Fruit fly (Drosophila melanogaster) whole organism, embryonic: ENCODE data around the gene CG1572.

Experiments
- Ada2b ChIP-seq: fragments of 200-800 bp; sonication (Bioruptor generic); IDR thresholded peaks from 2 replicates; pipeline ENCODE4 v1.3.6; 2022; ENCODE audit warnings: missing biosample characterization, missing genetic modification characterization
- Bdp1 ChIP-seq: fragments of 200-800 bp; sonication (Bioruptor generic); optimal IDR thresholded peaks from 3 replicates; lab custom pipeline; 2016; ENCODE audit warnings: missing biosample characterization, missing genetic modification characterization
- BtbVII ChIP-seq: fragments of 200-800 bp; sonication (Bioruptor generic); optimal IDR thresholded peaks from 3 replicates; lab custom pipeline; 2017; ENCODE audit warnings: missing biosample characterization, mild to moderate bottlenecking, missing genetic modification characterization
- CG10321 ChIP-seq: fragments of 200-800 bp; sonication (Bioruptor generic); IDR thresholded peaks from 2 replicates; pipeline ENCODE4 v1.3.6; 2022; ENCODE audit warnings: missing biosample characterization, missing genetic modification characterization
- CG10462 ChIP-seq: fragments of 200-800 bp; sonication (Bioruptor generic); optimal IDR thresholded peaks from 2 replicates; lab custom pipeline; 2016; ENCODE audit warnings: missing biosample characterization, missing genetic modification characterization
- CG11085 ChIP-seq: fragments of 200-800 bp; sonication (Bioruptor generic); IDR thresholded peaks from 2 replicates; pipeline ENCODE4 v1.3.6; 2022; ENCODE audit warnings: missing biosample characterization, missing genetic modification characterization
- CG11504 ChIP-seq: fragments of 200-800 bp; sonication (Bioruptor generic); optimal IDR thresholded peaks from 3 replicates; lab custom pipeline; 2019; ENCODE audit warnings: missing biosample characterization, mild to moderate bottlenecking, missing genetic modification characterization, moderate library complexity
- CG12104 ChIP-seq: fragments of 200-800 bp; sonication (Bioruptor generic); optimal IDR thresholded peaks from 3 replicates; lab custom pipeline; 2016; ENCODE audit warnings: missing biosample characterization, missing genetic modification characterization
- CG13296 ChIP-seq: fragments of 200-800 bp; sonication (Bioruptor generic); optimal IDR thresholded peaks from 3 replicates; lab custom pipeline; 2018; ENCODE audit warnings: missing biosample characterization, mild to moderate bottlenecking, missing genetic modification characterization
- CG16779 ChIP-seq: fragments of 200-800 bp; sonication (Bioruptor generic); IDR thresholded peaks from 2 replicates; pipeline ENCODE4 v1.3.6; 2022; ENCODE audit warnings: missing biosample characterization, missing genetic modification characterization
- CG2116 ChIP-seq: fragments of 200-800 bp; sonication (Bioruptor generic); optimal IDR thresholded peaks from 3 replicates; lab custom pipeline; 2018; ENCODE audit warnings: missing biosample characterization, mild to moderate bottlenecking, missing genetic modification characterization
- CG2120 ChIP-seq: fragments of 200-800 bp; sonication (Bioruptor generic); optimal IDR thresholded peaks from 3 replicates; lab custom pipeline; 2016; ENCODE audit warnings: missing biosample characterization, missing genetic modification characterization
- CG2202 ChIP-seq: fragments of 200-800 bp; sonication (Bioruptor generic); optimal IDR thresholded peaks from 2 replicates; lab custom pipeline; 2018; ENCODE audit warnings: missing biosample characterization, mild to moderate bottlenecking, missing genetic modification characterization
- CG4617 ChIP-seq: fragments of 200-800 bp; sonication (Bioruptor generic); optimal IDR thresholded peaks from 3 replicates; lab custom pipeline; 2016; ENCODE audit warnings: missing biosample characterization, missing genetic modification characterization, borderline replicate concordance
- CG5245 ChIP-seq: fragments of 200-800 bp; sonication (Bioruptor generic); optimal IDR thresholded peaks from 3 replicates; lab custom pipeline; 2016; ENCODE audit warnings: missing biosample characterization, missing genetic modification characterization
- CG6272 ChIP-seq: fragments of 200-800 bp; sonication (Bioruptor generic); IDR thresholded peaks from 2 replicates; pipeline ENCODE4 v1.3.6; 2022; ENCODE audit warnings: missing biosample characterization, missing genetic modification characterization
- CG8388 ChIP-seq: fragments of 200-800 bp; sonication (Bioruptor generic); optimal IDR thresholded peaks from 2 replicates; lab custom pipeline; 2019; ENCODE audit warnings: missing biosample characterization, mild to moderate bottlenecking, missing genetic modification characterization, moderate library complexity
- CTCF ChIP-seq: fragments of 200-800 bp; sonication (Bioruptor generic); optimal IDR thresholded peaks from 2 replicates; lab custom pipeline; 2017; ENCODE audit warnings: missing biosample characterization, mild to moderate bottlenecking, missing genetic modification characterization, moderate library complexity
- Doc2 ChIP-seq: fragments of 200-800 bp; sonication (Bioruptor generic); IDR thresholded peaks from 2 replicates; pipeline ENCODE4 v1.3.6; 2022; ENCODE audit warnings: missing biosample characterization, missing genetic modification characterization
- Elba2 ChIP-seq: fragments of 200-800 bp; sonication (Bioruptor generic); optimal IDR thresholded peaks from 3 replicates; lab custom pipeline; 2016; ENCODE audit warnings: missing biosample characterization, missing genetic modification characterization
- HLH54F ChIP-seq: fragments of 200-800 bp; sonication (Bioruptor generic); optimal IDR thresholded peaks from 3 replicates; lab custom pipeline; 2016; ENCODE audit warnings: missing biosample characterization, missing genetic modification characterization
- Hey ChIP-seq: fragments of 200-800 bp; sonication (Bioruptor generic); optimal IDR thresholded peaks from 3 replicates; lab custom pipeline; 2018; ENCODE audit warnings: missing biosample characterization, mild to moderate bottlenecking, missing genetic modification characterization
- HmgZ ChIP-seq: fragments of 200-800 bp; sonication (Bioruptor generic); optimal IDR thresholded peaks from 2 replicates; lab custom pipeline; 2018; ENCODE audit warnings: missing biosample characterization, mild to moderate bottlenecking, missing genetic modification characterization
- Ptx1 ChIP-seq: fragments of 200-800 bp; sonication (Bioruptor generic); IDR thresholded peaks from 2 replicates; pipeline ENCODE4 v1.3.6; 2022; ENCODE audit warnings: missing biosample characterization, missing genetic modification characterization
- Sox100B ChIP-seq: fragments of 200-800 bp; sonication (Bioruptor generic); optimal IDR thresholded peaks from 3 replicates; lab custom pipeline; 2018; ENCODE audit warnings: missing biosample characterization, mild to moderate bottlenecking, missing genetic modification characterization
- Spps ChIP-seq: fragments of 200-800 bp; sonication (Bioruptor generic); optimal IDR thresholded peaks from 2 replicates; lab custom pipeline; 2018; ENCODE audit warnings: missing biosample characterization, mild to moderate bottlenecking, missing genetic modification characterization
- YL-1 ChIP-seq: fragments of 200-800 bp; sonication (Bioruptor generic); optimal IDR thresholded peaks from 3 replicates; lab custom pipeline; 2017; ENCODE audit warnings: missing biosample characterization, mild to moderate bottlenecking, missing genetic modification characterization
- al ChIP-seq: fragments of 200-800 bp; sonication (Bioruptor generic); IDR thresholded peaks from 2 replicates; pipeline ENCODE4 v1.3.6; 2022; ENCODE audit warnings: missing biosample characterization, missing genetic modification characterization
- ase ChIP-seq: fragments of 200-800 bp; sonication (Bioruptor generic); IDR thresholded peaks from 3 replicates; pipeline ENCODE4 v1.3.6; 2022; ENCODE audit warnings: missing biosample characterization, missing genetic modification characterization
- bab2 ChIP-seq: fragments of 200-800 bp; sonication (Bioruptor generic); optimal IDR thresholded peaks from 2 replicates; lab custom pipeline; 2016; ENCODE audit warnings: missing biosample characterization, missing genetic modification characterization
- bowl ChIP-seq: fragments of 200-800 bp; sonication (Bioruptor generic); IDR thresholded peaks from 2 replicates; pipeline ENCODE4 v1.3.6; 2022; ENCODE audit warnings: missing biosample characterization, missing genetic modification characterization
- disco-r ChIP-seq: fragments of 200-800 bp; sonication (Bioruptor generic); optimal IDR thresholded peaks from 2 replicates; lab custom pipeline; 2016; ENCODE audit warnings: missing biosample characterization, missing genetic modification characterization
- dm ChIP-seq: fragments of 200-800 bp; sonication (Bioruptor generic); optimal IDR thresholded peaks from 3 replicates; lab custom pipeline; 2016; ENCODE audit warnings: missing biosample characterization, missing genetic modification characterization
- emc ChIP-seq: fragments of 200-800 bp; sonication (Bioruptor generic); optimal IDR thresholded peaks from 2 replicates; lab custom pipeline; 2016; ENCODE audit warnings: missing biosample characterization, missing genetic modification characterization
- ems ChIP-seq: fragments of 200-800 bp; sonication (Bioruptor generic); optimal IDR thresholded peaks from 3 replicates; lab custom pipeline; 2016; ENCODE audit warnings: missing biosample characterization, missing genetic modification characterization
- exex ChIP-seq: fragments of 200-800 bp; sonication (Bioruptor generic); optimal IDR thresholded peaks from 4 replicates; lab custom pipeline; 2018; ENCODE audit warnings: missing biosample characterization, mild to moderate bottlenecking, missing genetic modification characterization, moderate library complexity
- fd96Cb ChIP-seq: fragments of 200-800 bp; sonication (Bioruptor generic); optimal IDR thresholded peaks from 2 replicates; lab custom pipeline; 2018; ENCODE audit warnings: missing biosample characterization, mild to moderate bottlenecking, missing genetic modification characterization, moderate library complexity
- grau ChIP-seq: fragments of 200-800 bp; optimal IDR thresholded peaks from 3 replicates; lab custom pipeline; 2019; ENCODE audit warnings: missing biosample characterization, mild to moderate bottlenecking, missing genetic modification characterization, moderate library complexity
- gsb ChIP-seq: fragments of 200-800 bp; sonication (Bioruptor generic); IDR thresholded peaks from 2 replicates; pipeline ENCODE4 v1.3.6; 2022; ENCODE audit warnings: missing biosample characterization, missing genetic modification characterization
- ind ChIP-seq: fragments of 200-800 bp; sonication (Bioruptor generic); optimal IDR thresholded peaks from 3 replicates; lab custom pipeline; 2016; ENCODE audit warnings: missing biosample characterization, missing genetic modification characterization
- jing ChIP-seq: fragments of 200-800 bp; sonication (Bioruptor generic); optimal IDR thresholded peaks from 2 replicates; lab custom pipeline; 2018; ENCODE audit warnings: missing biosample characterization, mild to moderate bottlenecking, missing genetic modification characterization
- kah ChIP-seq: fragments of 200-800 bp; sonication (Bioruptor generic); optimal IDR thresholded peaks from 2 replicates; lab custom pipeline; 2018; ENCODE audit warnings: missing biosample characterization, mild to moderate bottlenecking, missing genetic modification characterization
- pb ChIP-seq: fragments of 200-800 bp; sonication (Bioruptor generic); optimal IDR thresholded peaks from 3 replicates; lab custom pipeline; 2016; ENCODE audit warnings: missing biosample characterization, missing genetic modification characterization
- peb ChIP-seq: fragments of 200-800 bp; sonication (Bioruptor generic); IDR thresholded peaks from 2 replicates; pipeline ENCODE4 v1.3.6; 2022; ENCODE audit warnings: missing biosample characterization, missing genetic modification characterization
- psq ChIP-seq: fragments of 200-800 bp; sonication (Bioruptor generic); optimal IDR thresholded peaks from 2 replicates; lab custom pipeline; 2017; ENCODE audit warnings: missing biosample characterization, missing genetic modification characterization
- ranshi ChIP-seq: fragments of 200-800 bp; sonication (Bioruptor generic); IDR thresholded peaks from 2 replicates; pipeline ENCODE4 v1.3.6; 2022; ENCODE audit warnings: missing biosample characterization, missing genetic modification characterization
- sc ChIP-seq, 3 experiments: fragments of >200 bp in 2 of 3; fragments of 200-800 bp in 1 of 3; sonication (Bioruptor generic) in 1 of 3; optimal IDR thresholded peaks; 2 replicates in 2 of 3; 3 replicates in 1 of 3; lab custom pipeline; 2017; ENCODE audit warnings: mild to moderate bottlenecking in 1 of 3, missing biosample characterization in 1 of 3, missing genetic modification characterization in 1 of 3, missing genetic modification reagents in 1 of 3
- sim ChIP-seq: fragments of 200-800 bp; sonication (Bioruptor generic); IDR thresholded peaks from 2 replicates; pipeline ENCODE4 v1.3.6; 2022; ENCODE audit warnings: missing biosample characterization, missing genetic modification characterization
- so ChIP-seq: fragments of 200-800 bp; sonication (Bioruptor generic); IDR thresholded peaks from 3 replicates; pipeline ENCODE4 v1.3.6; 2022; ENCODE audit warnings: missing biosample characterization, missing genetic modification characterization
- sug ChIP-seq: fragments of 200-800 bp; optimal IDR thresholded peaks from 2 replicates; lab custom pipeline; 2019; ENCODE audit warnings: missing biosample characterization, mild to moderate bottlenecking, missing genetic modification characterization, moderate library complexity
- wor ChIP-seq: fragments of 200-800 bp; sonication (Bioruptor generic); IDR thresholded peaks from 2 replicates; pipeline ENCODE4 v1.3.6; 2022; ENCODE audit warnings: missing biosample characterization, missing genetic modification characterization

The CG1572 gene

DNA sequence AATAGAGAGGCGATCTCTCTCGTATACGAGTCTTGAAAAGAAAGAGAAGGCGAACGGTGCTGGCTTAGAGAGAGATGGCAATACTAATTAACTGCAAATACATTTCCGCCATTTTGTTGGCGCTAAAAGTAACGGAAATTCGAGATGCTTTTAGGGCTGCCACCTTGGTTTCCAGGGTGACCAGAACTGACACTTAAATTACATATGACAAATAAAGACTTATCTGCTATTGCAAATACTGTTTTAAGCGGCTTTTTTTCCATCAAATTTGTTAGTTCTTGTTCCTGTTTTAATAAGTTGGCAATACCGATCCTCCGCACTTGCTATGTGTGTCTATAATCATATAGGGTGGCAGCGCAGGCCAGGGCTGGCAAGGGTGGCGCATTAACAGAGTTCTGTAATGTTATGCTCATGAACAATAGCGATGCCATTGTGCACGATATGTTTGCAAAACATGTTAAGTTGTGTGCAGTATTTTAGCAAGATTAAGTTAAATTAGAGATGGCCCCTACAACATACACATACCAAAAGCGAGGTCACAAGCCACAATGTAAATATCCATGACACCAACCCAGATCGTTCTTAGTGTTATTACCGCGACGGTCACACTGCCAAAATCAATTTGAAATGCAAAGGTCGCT, 21.9 kb upstream of the CG1572 start, which contains the start of gene nod (continued):
- TF ChIP-seq sug (tag; lab: Kevin White, UChicago) (peak; percentile 63), CG2202 (tag; lab: Kevin White, UChicago) (no peak), Ada2b (GFP tag; lab: Robert Waterston, UW) (0 out of 2 replicates have a peak, but pooled peaks have one; percentile 42), Spps (tag; lab: Kevin White, UChicago) (peak; percentile 13), HLH54F (GFP tag; lab: Kevin White, UChicago) (peak; percentile 80), jing (GFP tag; lab: Kevin White, UChicago) (no peak), BtbVII (GFP tag; lab: Kevin White, UChicago) (no peak), peb (GFP tag; lab: Robert Waterston, UW) (no peak), CG2120 (GFP tag; lab: Kevin White, UChicago) (peak; percentile 80), Sox100B (GFP tag; lab: Kevin White, UChicago) (no peak), CG5245 (no peak), CG2116 (GFP tag; lab: Kevin White, UChicago) (peak; percentile 69), CG13296 (peak; percentile 71), CG11504 (tag; lab: Kevin White, UChicago) (no peak), CG10462 (peak; percentile 37), so (GFP tag; lab: Robert Waterston, UW) (0 out of 3 replicates have a peak, but pooled peaks have one; percentile 29), bab2 (GFP tag; lab: Kevin White, UChicago) (peak; percentile 65), Bdp1 (GFP tag; lab: Kevin White, UChicago) (peak; percentile 7), fd96Cb (peak; percentile 45), disco-r (GFP tag; lab: Kevin White, UChicago) (no peak), ind (GFP tag; lab: Kevin White, UChicago) (peak; percentile 54), wor (GFP tag; lab: Robert Waterston, UW) (peak; percentile 34; the same call in 1 of the 2 replicates), kah (no peak), pb (GFP tag; lab: Kevin White, UChicago) (peak; percentile 55), CG11085 (GFP tag; lab: Robert Waterston, UW) (no peak), ase (no peak), ems (GFP tag; lab: Kevin White, UChicago) (peak; percentile 78), ranshi (GFP tag; lab: Robert Waterston, UW) (peak; percentile 72; the same call in 1 of the 2 replicates), CTCF (GFP tag; lab: Kevin White, UChicago) (peak; percentile 56), CG6272 (GFP tag; lab: Robert Waterston, UW) (peak; percentile 48; the same call in 1 of the 2 replicates), grau (peak; percentile 60), Hey (tag; lab: Kevin White, UChicago) (no peak), CG12104 (no peak), emc (GFP tag; lab: Kevin White, UChicago) (peak; percentile 37), YL-1 (GFP tag; lab: Kevin White, UChicago) (peak; percentile 1), gsb (GFP tag; lab: Robert Waterston, UW) (no peak), exex (tag; lab: Kevin White, UChicago) (peak; percentile 65), dm (GFP tag; lab: Kevin White, UChicago) (peak; percentile 31), CG10321 (GFP tag; lab: Robert Waterston, UW) (peak; percentile 78), psq (GFP tag; lab: Kevin White, UChicago) (no peak), CG16779 (GFP tag; lab: Robert Waterston, UW) (no peak), Doc2 (GFP tag; lab: Robert Waterston, UW) (no peak), Ptx1 (GFP tag; lab: Robert Waterston, UW) (peak; percentile 58), sc (optimal IDR thresholded peaks at IDR 0.05; lab: Kevin White, UChicago) (no peak), sc (GFP tag; optimal IDR thresholded peaks at IDR 0.05; lab: Kevin White, UChicago) (no peak), CG4617 (peak; percentile 27), HmgZ (tag; lab: Kevin White, UChicago) (peak; percentile 28), sim (GFP tag; lab: Robert Waterston, UW) (peak; percentile 32; the same call in 1 of the 2 replicates), al (GFP tag; lab: Robert Waterston, UW) (peak; percentile 47; the same call in 1 of the 2 replicates), bowl (GFP tag; lab: Robert Waterston, UW) (no peak), CG8388 (GFP tag; lab: Kevin White, UChicago) (no peak), Elba2 (GFP tag; lab: Kevin White, UChicago) (no peak)
